Worm (Caenorhabditis elegans) whole organism, midembryonic: Measurements from ENCODE around the gene abu-9.

ENCODE experiments used
- cog-1 ChIP-seq: sonication (generic microtip); optimal IDR thresholded peaks from 2 replicates; lab custom pipeline; 2016; ENCODE audit warnings: missing genetic modification characterization, missing compliant biosample characterization
- flt-1 ChIP-seq: fragments of 200-800 bp; sonication (Bioruptor generic); IDR thresholded peaks from 2 replicates; pipeline ENCODE4 v1.3.6; 2022; ENCODE audit warnings: missing genetic modification characterization, missing compliant biosample characterization
- ztf-29 ChIP-seq: fragments of 200-800 bp; sonication (Bioruptor generic); IDR thresholded peaks from 2 replicates; pipeline ENCODE4 v1.3.6; 2022; ENCODE audit warnings: missing genetic modification reagents, missing genetic modification characterization, missing compliant biosample characterization

- TF ChIP-seq flt-1 (GFP tag; lab: Robert Waterston, UW) (no peak), cog-1 (tag; lab: Kevin White, UChicago) (no peak), ztf-29 (no peak)
Observed at ce11 chrX:8276984-8277383, 44.9 kb upstream of the abu-9 start.
